Worm (Caenorhabditis elegans): Measurements from ENCODE around the gene C25E10.5.

C25E10.5 gene

DNA sequence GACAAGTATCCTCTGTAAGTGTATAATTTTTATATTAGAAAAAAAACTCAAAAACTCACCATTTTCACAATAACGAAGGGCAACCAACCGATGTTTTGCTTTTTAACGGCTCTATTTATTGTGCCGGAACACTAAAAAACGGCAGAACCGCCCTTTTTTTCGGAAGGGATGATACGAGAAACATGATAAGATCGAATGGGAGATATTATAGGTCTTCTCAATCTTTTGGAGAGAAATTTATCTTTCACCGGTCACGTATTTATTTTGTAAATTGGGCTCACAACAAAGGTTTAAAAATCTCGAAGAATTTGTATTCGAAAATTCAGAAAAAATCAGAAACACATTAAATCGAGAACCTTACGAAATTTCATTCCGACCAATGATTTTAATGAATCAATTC is 24.4 kb downstream of the C25E10.5 start, which contains the start of gene swm-1:
Gene swm-1 (minus strand): TSS at position 101 of the 400 bp plus-strand sequence.
- no peak for TF ChIP-seq W03F9.2 (tag; optimal IDR thresholded peaks at IDR 0.05)
- TF ChIP-seq him-1 (tag; optimal IDR thresholded peaks at IDR 0.05): no peak
- TF ChIP-seq dao-5 (tag; optimal IDR thresholded peaks at IDR 0.05): no peak

ce11 chrV:9055644-9056043 is 25.3 kb downstream of the C25E10.5 start:
- no peak for TF ChIP-seq W03F9.2 (tag; optimal IDR thresholded peaks at IDR 0.05)
- no peak for TF ChIP-seq him-1 (tag; optimal IDR thresholded peaks at IDR 0.05)
- no peak for TF ChIP-seq dao-5 (tag; optimal IDR thresholded peaks at IDR 0.05)

- TF ChIP-seq W03F9.2 (tag; optimal IDR thresholded peaks at IDR 0.05) (no peak), him-1 (tag; optimal IDR thresholded peaks at IDR 0.05) (no peak), dao-5 (tag; optimal IDR thresholded peaks at IDR 0.05) (no peak)
These were observed 25.9 kb downstream of the C25E10.5 start, which contains the start of gene C25E10.10 for ce11 chrV:9056253-9056652. Gene C25E10.10, minus strand, starts transcription at chrV:9056353.

- no peak for TF ChIP-seq him-1 (tag; optimal IDR thresholded peaks at IDR 0.05)
- TF ChIP-seq W03F9.2 (tag; optimal IDR thresholded peaks at IDR 0.05): no peak
These were observed 28.3 kb downstream of the C25E10.5 start, which contains the start of gene C25E10.11 for ce11 chrV:9058627-9059026. Gene C25E10.11, minus strand, starts transcription at chrV:9058727.

- no peak for TF ChIP-seq W03F9.2 (tag; optimal IDR thresholded peaks at IDR 0.05)
- no peak for TF ChIP-seq him-1 (tag; optimal IDR thresholded peaks at IDR 0.05)
- TF ChIP-seq dao-5 (tag; optimal IDR thresholded peaks at IDR 0.05): no peak
These were observed 29.1 kb downstream of the C25E10.5 start, which contains the start of the genes C25E10.16 and C25E10.13 for ce11 chrV:9059468-9059867. Gene C25E10.16, minus strand, starts transcription at chrV:9059568. Gene C25E10.13, plus strand, starts transcription at chrV:9059723.

ce11 chrV:9062341-9062740 is 32.0 kb downstream of the C25E10.5 start, which contains the start of gene C25E10.12:
Gene C25E10.12, minus strand, starts transcription at chrV:9062441.
- TF ChIP-seq dao-5 (tag; optimal IDR thresholded peaks at IDR 0.05): no peak
- no peak for TF ChIP-seq him-1 (tag; optimal IDR thresholded peaks at IDR 0.05)
- no peak for TF ChIP-seq W03F9.2 (tag; optimal IDR thresholded peaks at IDR 0.05)

ce11 chrV:9063134-9063533 is 32.8 kb downstream of the C25E10.5 start:
- TF ChIP-seq W03F9.2 (tag; optimal IDR thresholded peaks at IDR 0.05): no peak
- TF ChIP-seq dao-5 (tag; optimal IDR thresholded peaks at IDR 0.05): no peak
- no peak for TF ChIP-seq him-1 (tag; optimal IDR thresholded peaks at IDR 0.05)

DNA sequence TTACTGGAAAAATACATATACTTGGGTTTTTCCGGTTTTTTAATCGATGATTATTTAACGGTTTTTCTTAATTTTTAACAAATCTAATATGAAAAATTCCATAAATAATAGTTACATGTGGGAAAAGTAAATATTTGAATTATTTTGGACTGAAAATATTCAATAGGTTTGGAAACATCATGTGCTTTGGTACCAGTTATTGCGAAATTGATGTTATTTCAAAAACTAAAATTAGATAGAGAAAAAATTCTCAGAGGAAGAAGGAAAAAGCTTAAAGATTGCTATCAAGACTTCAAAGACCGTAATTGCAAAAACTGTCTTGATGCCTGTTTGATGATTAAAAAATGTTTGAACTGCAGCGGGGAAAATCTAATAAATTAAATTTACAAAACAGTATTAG is 34.7 kb downstream of the C25E10.5 start:
- no peak for TF ChIP-seq him-1 (tag; optimal IDR thresholded peaks at IDR 0.05)
- no peak for TF ChIP-seq W03F9.2 (tag; optimal IDR thresholded peaks at IDR 0.05)

DNA sequence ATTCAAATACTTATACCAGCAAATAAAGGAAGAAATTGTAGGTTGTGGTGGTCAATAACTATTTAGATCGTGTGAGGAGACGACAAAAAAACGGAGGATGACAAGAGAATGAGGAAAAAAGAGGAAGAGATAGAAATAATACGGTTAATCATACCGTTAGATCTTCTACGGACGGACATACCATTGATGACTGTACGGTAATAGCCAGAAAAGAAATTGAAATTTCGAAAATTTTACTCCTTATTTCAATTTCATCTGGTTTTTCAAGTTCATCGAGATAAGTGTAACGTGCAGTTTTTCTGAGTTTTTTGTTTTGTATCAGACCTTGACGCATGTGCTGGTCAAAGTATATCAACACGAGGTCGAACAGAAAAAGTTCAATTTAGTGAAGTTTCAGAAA is 35.6 kb downstream of the C25E10.5 start:
- TF ChIP-seq him-1 (tag; optimal IDR thresholded peaks at IDR 0.05): no peak
- TF ChIP-seq W03F9.2 (tag; optimal IDR thresholded peaks at IDR 0.05): no peak
- TF ChIP-seq dao-5 (tag; optimal IDR thresholded peaks at IDR 0.05): no peak

- TF ChIP-seq him-1 (tag; optimal IDR thresholded peaks at IDR 0.05) (no peak), W03F9.2 (tag; optimal IDR thresholded peaks at IDR 0.05) (no peak), dao-5 (tag; optimal IDR thresholded peaks at IDR 0.05) (no peak)
These were observed 37.3 kb downstream of the C25E10.5 start, which contains the start of gene fip-2 for ce11 chrV:9067678-9068077. Gene fip-2, plus strand, starts transcription at chrV:9067978.

DNA sequence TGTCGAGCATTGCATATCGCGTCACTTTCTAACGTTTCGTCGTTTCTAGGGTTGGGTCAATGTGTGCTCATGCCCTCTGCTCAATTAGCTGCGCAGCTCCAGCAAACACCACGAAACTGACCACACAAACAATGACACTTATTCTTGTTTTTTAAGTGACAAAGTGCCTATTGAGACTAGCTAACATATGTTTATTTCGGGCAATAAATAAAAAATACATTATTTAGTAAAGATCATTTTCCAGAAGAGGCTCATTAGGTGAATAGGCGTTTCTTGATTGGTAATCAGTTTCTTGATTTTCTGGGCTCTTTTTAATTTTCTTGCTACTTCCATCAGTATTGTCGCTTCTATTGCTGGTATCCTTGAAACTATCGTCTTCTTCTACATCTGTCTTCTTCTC is 39.3 kb downstream of the C25E10.5 start, which contains the start of gene T27E4.5:
Gene T27E4.5 (minus strand): TSS at position 101 of the 400 bp plus-strand sequence.
- TF ChIP-seq W03F9.2 (tag; optimal IDR thresholded peaks at IDR 0.05) (no peak), dao-5 (tag; optimal IDR thresholded peaks at IDR 0.05) (no peak), him-1 (tag; optimal IDR thresholded peaks at IDR 0.05) (no peak)

- TF ChIP-seq W03F9.2 (tag; optimal IDR thresholded peaks at IDR 0.05): no peak
- no peak for TF ChIP-seq him-1 (tag; optimal IDR thresholded peaks at IDR 0.05)
- TF ChIP-seq dao-5 (tag; optimal IDR thresholded peaks at IDR 0.05): no peak
These were observed 43.1 kb downstream of the C25E10.5 start, which contains the start of gene oac-50 for ce11 chrV:9073322-9074038. Gene oac-50, minus strand, starts transcription at chrV:9073540.

ce11 chrV:9074360-9074834 is 44.0 kb downstream of the C25E10.5 start:
- TF ChIP-seq dao-5 (tag; optimal IDR thresholded peaks at IDR 0.05): no peak
- no peak for TF ChIP-seq W03F9.2 (tag; optimal IDR thresholded peaks at IDR 0.05)
- no peak for TF ChIP-seq him-1 (tag; optimal IDR thresholded peaks at IDR 0.05)

DNA sequence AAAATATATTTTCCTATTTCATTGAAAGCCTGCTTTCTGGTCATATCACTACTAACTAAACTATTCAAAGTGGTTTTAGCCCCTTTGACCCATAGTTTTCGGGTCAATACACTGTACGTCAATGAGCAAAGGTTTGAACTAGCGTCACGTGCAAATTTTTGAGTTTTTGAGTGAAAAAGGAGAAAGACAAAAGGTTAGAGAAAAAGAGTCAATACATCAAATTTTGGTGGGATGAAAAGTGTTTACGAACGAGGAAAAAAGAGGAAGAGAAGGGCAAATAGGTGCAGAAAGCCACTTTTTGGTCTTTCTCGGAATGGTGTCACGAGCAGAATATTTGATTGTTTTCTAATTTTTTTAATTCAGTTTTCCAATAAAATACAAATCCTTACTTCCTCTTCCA is 45.5 kb downstream of the C25E10.5 start:
- TF ChIP-seq W03F9.2 (tag; optimal IDR thresholded peaks at IDR 0.05) (no peak), dao-5 (tag; optimal IDR thresholded peaks at IDR 0.05) (no peak), him-1 (tag; optimal IDR thresholded peaks at IDR 0.05) (no peak)
